Worm (Caenorhabditis elegans) whole organism, late embryonic: ENCODE measurements around the gene F13H8.6.
A peak's percentile ranks its signal among the peaks of the same experiment; 100 is the strongest.

Experiments
- K09A11.1 ChIP-seq: sonication (generic microtip); optimal IDR thresholded peaks from 2 replicates; lab custom pipeline; 2017; ENCODE audit warnings: antibody characterized with exemption, mild to moderate bottlenecking, missing genetic modification characterization, missing compliant biosample characterization; ENCODE audit not compliant: insufficient read depth
- ama-1 ChIP-seq: fragments of 150-350 bp; optimal IDR thresholded peaks from 2 replicates; lab custom pipeline; 2014
- ceh-18 ChIP-seq: sonication (generic microtip); optimal IDR thresholded peaks from 2 replicates; lab custom pipeline; 2016; ENCODE audit warnings: missing genetic modification characterization, missing compliant biosample characterization
- ceh-19 ChIP-seq: fragments of 200-800 bp; sonication (Bioruptor generic); optimal IDR thresholded peaks from 2 replicates; lab custom pipeline; 2018; ENCODE audit warnings: mild to moderate bottlenecking, missing genetic modification characterization, missing compliant biosample characterization
- ceh-22 ChIP-seq: sonication (generic microtip); optimal IDR thresholded peaks from 2 replicates; lab custom pipeline; 2017; ENCODE audit warnings: missing biosample characterization, missing genetic modification characterization
- ceh-24 ChIP-seq: sonication (generic microtip); optimal IDR thresholded peaks from 2 replicates; lab custom pipeline; 2016; ENCODE audit warnings: mild to moderate bottlenecking, missing genetic modification characterization, missing compliant biosample characterization
- ceh-30 ChIP-seq: fragments of 150-350 bp; optimal IDR thresholded peaks from 2 replicates; lab custom pipeline; 2014; ENCODE audit warnings: missing biosample characterization, missing genetic modification characterization
- ceh-34 ChIP-seq: sonication (generic microtip); optimal IDR thresholded peaks from 2 replicates; lab custom pipeline; 2016; ENCODE audit warnings: mild to moderate bottlenecking, missing genetic modification characterization, missing compliant biosample characterization
- ceh-45 ChIP-seq: fragments of 200-800 bp; sonication (Bioruptor generic); IDR thresholded peaks from 2 replicates; pipeline ENCODE4 v1.3.6; 2022; ENCODE audit warnings: missing genetic modification reagents, missing genetic modification characterization, missing compliant biosample characterization
- ceh-6 ChIP-seq: fragments of 200-800 bp; sonication (Bioruptor generic); optimal IDR thresholded peaks from 2 replicates; lab custom pipeline; 2018; ENCODE audit warnings: mild to moderate bottlenecking, missing genetic modification characterization, missing compliant biosample characterization
- ceh-9 ChIP-seq: sonication (generic microtip); optimal IDR thresholded peaks from 2 replicates; lab custom pipeline; 2016; ENCODE audit warnings: mild to moderate bottlenecking, missing genetic modification characterization, inconsistent platforms, missing compliant biosample characterization
- dmd-4 ChIP-seq: sonication (generic microtip); optimal IDR thresholded peaks from 2 replicates; lab custom pipeline; 2016; ENCODE audit warnings: borderline replicate concordance, missing genetic modification characterization, missing compliant biosample characterization
- elt-2 ChIP-seq: sonication (generic microtip); optimal IDR thresholded peaks from 2 replicates; lab custom pipeline; 2016; ENCODE audit warnings: missing genetic modification reagents, missing genetic modification characterization, missing compliant biosample characterization
- ets-4 ChIP-seq: sonication (generic microtip); optimal IDR thresholded peaks from 2 replicates; lab custom pipeline; 2016; ENCODE audit warnings: missing genetic modification characterization, missing compliant biosample characterization
- fax-1 ChIP-seq: sonication (generic microtip); optimal IDR thresholded peaks from 2 replicates; lab custom pipeline; 2016; ENCODE audit warnings: missing genotype, missing genetic modification characterization, missing compliant biosample characterization
- hlh-30 ChIP-seq: sonication (generic microtip); optimal IDR thresholded peaks from 2 replicates; lab custom pipeline; 2017; ENCODE audit warnings: antibody characterized with exemption, missing genetic modification characterization, missing compliant biosample characterization; ENCODE audit not compliant: insufficient read depth
- hlh-8 ChIP-seq: sonication (generic microtip); optimal IDR thresholded peaks from 2 replicates; lab custom pipeline; 2016; ENCODE audit warnings: missing genotype, missing genetic modification characterization, missing compliant biosample characterization
- lim-6 ChIP-seq: sonication (generic microtip); optimal IDR thresholded peaks from 2 replicates; lab custom pipeline; 2016; ENCODE audit warnings: missing genetic modification characterization, missing compliant biosample characterization
- lin-11 ChIP-seq: fragments of 200-800 bp; sonication (Bioruptor generic); optimal IDR thresholded peaks from 2 replicates; lab custom pipeline; 2018; ENCODE audit warnings: mild to moderate bottlenecking, missing genetic modification characterization, missing compliant biosample characterization
- madf-2 ChIP-seq: sonication (generic microtip); optimal IDR thresholded peaks from 2 replicates; lab custom pipeline; 2017; ENCODE audit warnings: missing genetic modification characterization, missing compliant biosample characterization
- nfya-1 ChIP-seq: sonication (generic microtip); optimal IDR thresholded peaks from 2 replicates; lab custom pipeline; 2017; ENCODE audit warnings: missing genetic modification characterization, mild to moderate bottlenecking, missing compliant biosample characterization, antibody characterized with exemption, moderate library complexity
- odd-2 ChIP-seq: sonication (generic microtip); optimal IDR thresholded peaks from 2 replicates; lab custom pipeline; 2017; ENCODE audit warnings: antibody characterized with exemption, mild to moderate bottlenecking, missing genetic modification characterization, missing compliant biosample characterization
- pha-4 ChIP-seq: fragments of 150-350 bp; optimal IDR thresholded peaks from 2 replicates; lab custom pipeline; 2018; ENCODE audit warnings: missing biosample characterization, missing genetic modification reagents, missing genetic modification characterization
- rnt-1 ChIP-seq: sonication (generic microtip); optimal IDR thresholded peaks from 2 replicates; lab custom pipeline; 2016; ENCODE audit warnings: missing genetic modification characterization, missing compliant biosample characterization
- sdc-2 ChIP-seq: sonication (generic microtip); optimal IDR thresholded peaks from 2 replicates; lab custom pipeline; 2016; ENCODE audit warnings: missing genotype, missing genetic modification characterization, missing compliant biosample characterization
- tbx-2 ChIP-seq: sonication (generic microtip); optimal IDR thresholded peaks from 2 replicates; lab custom pipeline; 2016; ENCODE audit warnings: missing genetic modification characterization, missing compliant biosample characterization
- tbx-7 ChIP-seq: sonication (generic microtip); optimal IDR thresholded peaks from 2 replicates; lab custom pipeline; 2016; ENCODE audit warnings: missing genotype, missing genetic modification characterization, missing compliant biosample characterization
- ttx-3 ChIP-seq: sonication (generic microtip); optimal IDR thresholded peaks from 2 replicates; lab custom pipeline; 2016; ENCODE audit warnings: missing genetic modification reagents, missing genetic modification characterization, missing compliant biosample characterization
- unc-3 ChIP-seq, 2 experiments: fragments of 200-800 bp in 1 of 2; sonication (Bioruptor generic) in 1 of 2; sonication (generic microtip) in 1 of 2; conservative IDR thresholded peaks in 1 of 2; optimal IDR thresholded peaks in 1 of 2; 2 replicates each; pipeline versions ENCODE4 v1.3.6 to Lab custom; 2016 to 2022; ENCODE audit warnings: missing compliant biosample characterization in 2 of 2, missing genetic modification characterization in 2 of 2, missing genetic modification reagents in 1 of 2
- unc-42 ChIP-seq: sonication (generic microtip); optimal IDR thresholded peaks from 2 replicates; lab custom pipeline; 2016; ENCODE audit warnings: missing genotype, missing genetic modification characterization, missing compliant biosample characterization
- unc-55 ChIP-seq: sonication (generic microtip); optimal IDR thresholded peaks from 2 replicates; lab custom pipeline; 2017; ENCODE audit warnings: missing biosample characterization, missing genetic modification reagents, missing genetic modification characterization
- ztf-16 ChIP-seq: sonication (generic microtip); optimal IDR thresholded peaks from 2 replicates; lab custom pipeline; 2017; ENCODE audit warnings: missing genetic modification characterization, missing compliant biosample characterization

The F13H8.6 gene

ce11 chrII:6306125-6306524, 19.4 kb upstream of the F13H8.6 start, which contains the start of gene C29F5.8:
C29F5.8 (plus strand) TSS chrII:6306425.
- no peak for TF ChIP-seq pha-4 (tag; lab: Kevin White, UChicago)
- no peak for TF ChIP-seq ceh-22 (tag; lab: Kevin White, UChicago)
- TF ChIP-seq, all 69 proteins: peak for 0

ce11 chrII:6303209-6303740, 16.5 kb upstream of the F13H8.6 start, which contains the start of gene C29F5.1:
C29F5.1 (plus strand) TSS chrII:6303525.
- TF ChIP-seq ceh-18 (tag; lab: Kevin White, UChicago) (peak; percentile 69), ceh-45 (GFP tag; lab: Robert Waterston, UW) (no peak), ets-4 (tag; lab: Kevin White, UChicago) (no peak), unc-55 (GFP tag; lab: Kevin White, UChicago) (peak; percentile 9), rnt-1 (tag; lab: Kevin White, UChicago) (peak; percentile 29)

DNA sequence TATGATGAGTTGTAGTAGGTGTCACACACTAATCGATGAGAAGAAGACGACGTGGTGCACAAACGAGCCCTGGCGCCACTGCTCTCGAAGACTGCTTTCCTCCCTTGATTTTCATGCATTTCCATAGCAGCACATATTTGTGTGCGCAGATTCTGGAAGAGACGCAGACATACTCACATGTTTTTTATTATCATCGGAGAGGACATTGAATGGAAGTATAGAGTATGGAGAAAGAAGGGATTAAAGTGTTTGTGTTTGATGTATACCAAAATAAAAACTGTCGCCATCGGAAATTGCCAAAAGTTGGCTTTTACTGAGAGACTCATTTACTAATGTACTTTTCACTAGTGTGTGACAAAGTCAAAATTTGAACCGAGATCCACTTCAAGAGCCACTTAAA, 7.5 kb upstream of the F13H8.6 start, which contains the start of gene mps-1:
Gene mps-1 (minus strand): TSS at position 101 of the 400 bp plus-strand sequence.
- no peak for TF ChIP-seq lim-6 (tag; lab: Kevin White, UChicago)
- no peak for TF ChIP-seq ceh-34
- TF ChIP-seq sdc-2 (tag; lab: Kevin White, UChicago): no peak
- TF ChIP-seq hlh-8: no peak
- TF ChIP-seq madf-2 (tag; lab: Kevin White, UChicago): no peak
- no peak for TF ChIP-seq dmd-4 (tag; lab: Kevin White, UChicago)
- TF ChIP-seq ama-1: no peak
- TF ChIP-seq tbx-2 (tag; lab: Kevin White, UChicago): no peak
- TF ChIP-seq ceh-9 (tag; lab: Kevin White, UChicago): no peak
- TF ChIP-seq ceh-6 (GFP tag; lab: Kevin White, UChicago): no peak
- TF ChIP-seq ceh-30 (tag; lab: Kevin White, UChicago): no peak

DNA sequence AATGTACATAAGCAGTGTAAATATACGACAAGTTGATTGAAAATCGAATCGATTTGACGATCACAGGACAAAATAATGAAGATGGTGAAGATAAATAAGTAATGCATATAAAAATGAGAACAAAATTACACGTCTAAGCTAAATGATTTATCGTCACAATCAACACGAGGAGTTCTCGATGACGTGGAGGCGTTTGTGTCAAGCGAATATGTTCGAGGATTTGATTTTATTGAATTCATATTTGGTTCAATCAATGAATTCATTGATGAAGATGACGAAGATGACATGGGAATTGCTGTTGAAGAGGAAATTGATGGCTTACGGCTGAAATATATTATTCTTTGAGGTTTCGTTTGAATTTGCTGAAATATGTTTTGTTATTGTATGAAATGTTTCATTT, 5.8 kb upstream of the F13H8.6 start, which contains the start of gene nyn-3:
Gene nyn-3 (minus strand): TSS at position 101 of the 400 bp plus-strand sequence.
- no peak for TF ChIP-seq ttx-3 (tag; lab: Kevin White, UChicago)
- no peak for TF ChIP-seq elt-2 (tag; lab: Kevin White, UChicago)
- no peak for TF ChIP-seq dmd-4 (tag; lab: Kevin White, UChicago)
- TF ChIP-seq odd-2 (tag; lab: Kevin White, UChicago): no peak
- TF ChIP-seq unc-55 (GFP tag; lab: Kevin White, UChicago): no peak
- no peak for TF ChIP-seq ceh-30 (tag; lab: Kevin White, UChicago)
- TF ChIP-seq ztf-16 (tag; lab: Kevin White, UChicago): no peak
- no peak for TF ChIP-seq nfya-1
- TF ChIP-seq unc-3 (GFP tag; conservative IDR thresholded peaks at IDR 0.05; lab: Robert Waterston, UW): no peak
- TF ChIP-seq unc-3 (tag; optimal IDR thresholded peaks at IDR 0.05; lab: Kevin White, UChicago): no peak
- no peak for TF ChIP-seq hlh-30 (tag; lab: Kevin White, UChicago)
- TF ChIP-seq ceh-19 (GFP tag; lab: Kevin White, UChicago): no peak
- TF ChIP-seq ceh-9 (tag; lab: Kevin White, UChicago): no peak
- TF ChIP-seq unc-42 (tag; lab: Kevin White, UChicago): no peak
- TF ChIP-seq ceh-24 (tag; lab: Kevin White, UChicago): no peak
- TF ChIP-seq tbx-7 (tag; lab: Kevin White, UChicago): no peak
- no peak for TF ChIP-seq lin-11

DNA sequence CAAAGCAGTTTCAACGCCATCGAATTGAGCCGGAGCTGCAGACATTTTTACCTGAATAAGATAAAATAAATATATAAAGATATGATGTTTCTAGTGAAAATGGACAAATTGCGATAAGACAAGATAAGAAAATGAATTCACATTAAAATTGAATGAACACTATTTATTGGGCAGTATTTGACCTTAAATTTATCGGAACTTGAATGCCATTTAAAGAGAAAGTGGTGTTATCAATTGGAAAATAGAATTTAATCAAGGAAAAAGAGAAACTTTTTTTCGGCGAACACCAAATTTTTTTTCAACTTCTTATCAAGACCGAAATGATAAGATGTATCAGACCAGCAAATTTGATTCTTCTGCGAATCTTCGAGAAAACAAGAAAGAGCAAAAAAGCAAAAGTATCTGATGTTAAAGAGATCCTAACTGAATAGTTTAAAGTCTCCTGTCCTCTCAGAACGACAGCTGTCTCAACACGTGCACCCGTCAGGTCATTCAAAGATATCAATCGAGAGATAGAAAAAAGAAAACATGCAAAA, 3.4 kb upstream of the F13H8.6 start, which contains the start of gene upb-1:
Gene upb-1 (minus strand): TSS at position 51 of the 536 bp plus-strand sequence.
- TF ChIP-seq fax-1 (tag; lab: Kevin White, UChicago) (no peak), dmd-4 (tag; lab: Kevin White, UChicago) (no peak), K09A11.1 (no peak), unc-55 (GFP tag; lab: Kevin White, UChicago) (peak; percentile 70), elt-2 (tag; lab: Kevin White, UChicago) (peak; percentile 82)
